Fruit fly (Drosophila melanogaster) whole organism, embryonic: ENCODE results near the gene Irp-1B.

ENCODE experiments used
- ATbp ChIP-seq: fragments of 200-800 bp; sonication (Bioruptor generic); optimal IDR thresholded peaks from 2 replicates; lab custom pipeline; 2017; ENCODE audit warnings: missing biosample characterization, mild to moderate bottlenecking, missing genetic modification characterization, missing genetic modification reagents
- Abd-B ChIP-seq: fragments of 200-800 bp; sonication (Bioruptor generic); optimal IDR thresholded peaks from 2 replicates; lab custom pipeline; 2018; ENCODE audit warnings: missing biosample characterization, mild to moderate bottlenecking, missing genetic modification characterization, moderate library complexity
- Antp ChIP-seq: fragments of 200-800 bp; sonication (Bioruptor generic); optimal IDR thresholded peaks from 3 replicates; lab custom pipeline; 2016; ENCODE audit warnings: missing biosample characterization, missing genetic modification characterization
- Atf3 ChIP-seq: fragments of 200-800 bp; sonication (Bioruptor generic); optimal IDR thresholded peaks from 3 replicates; lab custom pipeline; 2016; ENCODE audit warnings: missing biosample characterization, missing genetic modification characterization
- Awh ChIP-seq: fragments of 200-800 bp; sonication (Bioruptor generic); IDR thresholded peaks from 2 replicates; pipeline ENCODE4, ENCODE4 v1.3.6; 2022; ENCODE audit warnings: missing biosample characterization, missing genetic modification characterization
- B-H1 ChIP-seq: fragments of 200-800 bp; sonication (Bioruptor generic); IDR thresholded peaks from 3 replicates; pipeline ENCODE4 v1.3.6; 2022; ENCODE audit warnings: missing biosample characterization, missing genetic modification characterization
- Bgb ChIP-seq: fragments of 200-800 bp; sonication (Bioruptor generic); IDR thresholded peaks from 2 replicates; pipeline ENCODE4 v1.3.6; 2022; ENCODE audit warnings: missing biosample characterization, missing genetic modification characterization; ENCODE audit not compliant: partially characterized antibody
- CG11398 ChIP-seq: fragments of 200-800 bp; sonication (Bioruptor generic); optimal IDR thresholded peaks from 2 replicates; lab custom pipeline; 2016; ENCODE audit warnings: missing biosample characterization, missing genetic modification characterization
- CG12659 ChIP-seq: fragments of 200-800 bp; sonication (Bioruptor generic); optimal IDR thresholded peaks from 3 replicates; lab custom pipeline; 2017; ENCODE audit warnings: mild to moderate bottlenecking, missing biosample characterization, missing genetic modification reagents, missing genetic modification characterization
- CG12942 ChIP-seq: fragments of 200-800 bp; sonication (Bioruptor generic); optimal IDR thresholded peaks from 3 replicates; lab custom pipeline; 2016; ENCODE audit warnings: missing biosample characterization, missing genetic modification characterization
- CG15479 ChIP-seq: fragments of 200-800 bp; sonication (Bioruptor generic); optimal IDR thresholded peaks from 3 replicates; lab custom pipeline; 2019; ENCODE audit warnings: missing biosample characterization, mild to moderate bottlenecking, missing genetic modification characterization, moderate library complexity
- CG15696 ChIP-seq: fragments of 200-800 bp; sonication (Bioruptor generic); optimal IDR thresholded peaks from 2 replicates; lab custom pipeline; 2019; ENCODE audit warnings: missing biosample characterization, mild to moderate bottlenecking, missing genetic modification characterization, moderate library complexity
- CG16813 ChIP-seq: fragments of 200-800 bp; sonication (Bioruptor generic); IDR thresholded peaks from 3 replicates; pipeline ENCODE4 v1.3.6; 2022; ENCODE audit warnings: missing biosample characterization, missing genetic modification characterization; ENCODE audit not compliant: partially characterized antibody
- CG17829 ChIP-seq: fragments of 200-800 bp; optimal IDR thresholded peaks from 2 replicates; lab custom pipeline; 2019; ENCODE audit warnings: missing biosample characterization, mild to moderate bottlenecking, missing genetic modification characterization, moderate library complexity
- CG30020 ChIP-seq: fragments of 200-800 bp; optimal IDR thresholded peaks from 2 replicates; lab custom pipeline; 2019; ENCODE audit warnings: missing biosample characterization, mild to moderate bottlenecking, missing genetic modification characterization, moderate library complexity
- CG4328 ChIP-seq: fragments of 200-800 bp; sonication (Bioruptor generic); optimal IDR thresholded peaks from 3 replicates; lab custom pipeline; 2017; ENCODE audit warnings: missing biosample characterization, missing genetic modification reagents, missing genetic modification characterization
- CG4424 ChIP-seq: fragments of 200-800 bp; sonication (Bioruptor generic); optimal IDR thresholded peaks from 3 replicates; lab custom pipeline; 2016; ENCODE audit warnings: missing biosample characterization, missing genetic modification characterization
- CG6854 ChIP-seq: fragments of 200-800 bp; sonication (Bioruptor generic); optimal IDR thresholded peaks from 3 replicates; lab custom pipeline; 2017; ENCODE audit warnings: missing biosample characterization, mild to moderate bottlenecking, missing genetic modification characterization
- CG7928 ChIP-seq: fragments of 200-800 bp; sonication (Bioruptor generic); optimal IDR thresholded peaks from 2 replicates; lab custom pipeline; 2017; ENCODE audit warnings: missing biosample characterization, mild to moderate bottlenecking, missing genetic modification characterization
- Deaf1 ChIP-seq: fragments of 200-800 bp; optimal IDR thresholded peaks from 3 replicates; lab custom pipeline; 2019; ENCODE audit warnings: missing biosample characterization, mild to moderate bottlenecking, missing genetic modification characterization, moderate library complexity
- Ets97D ChIP-seq: fragments of 200-800 bp; sonication (Bioruptor generic); optimal IDR thresholded peaks from 3 replicates; lab custom pipeline; 2016; ENCODE audit warnings: missing biosample characterization, missing genetic modification characterization
- H15 ChIP-seq: fragments of 200-800 bp; sonication (Bioruptor generic); IDR thresholded peaks from 3 replicates; pipeline ENCODE4 v1.3.6; 2022; ENCODE audit warnings: missing biosample characterization, missing genetic modification characterization
- HmgD ChIP-seq: fragments of 200-800 bp; sonication (Bioruptor generic); optimal IDR thresholded peaks from 3 replicates; lab custom pipeline; 2016; ENCODE audit warnings: missing biosample characterization, missing genetic modification characterization
- Hr51 ChIP-seq, 2 experiments: fragments of 200-800 bp; sonication (Bioruptor generic); optimal IDR thresholded peaks; 2 replicates in 1 of 2; 3 replicates in 1 of 2; lab custom pipeline; 2016 to 2018; ENCODE audit warnings: missing biosample characterization in 2 of 2, missing genetic modification characterization in 2 of 2, mild to moderate bottlenecking in 1 of 2, moderate library complexity in 1 of 2
- Kr ChIP-seq: fragments of 200-800 bp; sonication (Bioruptor generic); optimal IDR thresholded peaks from 2 replicates; lab custom pipeline; 2017; ENCODE audit warnings: missing biosample characterization, mild to moderate bottlenecking, missing genetic modification characterization
- Mrtf ChIP-seq: fragments of 200-800 bp; sonication (Bioruptor generic); IDR thresholded peaks from 3 replicates; pipeline ENCODE4 v1.3.6; 2022; ENCODE audit warnings: missing biosample characterization, missing genetic modification characterization
- Myb ChIP-seq: fragments of 200-800 bp; sonication (Bioruptor generic); optimal IDR thresholded peaks from 2 replicates; lab custom pipeline; 2016; ENCODE audit warnings: missing biosample characterization, missing genetic modification characterization
- Neu2 ChIP-seq: fragments of 200-800 bp; sonication (Bioruptor generic); optimal IDR thresholded peaks from 3 replicates; lab custom pipeline; 2016; ENCODE audit warnings: missing biosample characterization, missing genetic modification characterization, borderline replicate concordance
- Nf-YB ChIP-seq: fragments of 200-800 bp; sonication (Bioruptor generic); optimal IDR thresholded peaks from 3 replicates; lab custom pipeline; 2019; ENCODE audit warnings: missing biosample characterization, mild to moderate bottlenecking, missing genetic modification characterization, moderate library complexity
- Oli ChIP-seq: fragments of 200-800 bp; sonication (Bioruptor generic); optimal IDR thresholded peaks from 2 replicates; lab custom pipeline; 2018; ENCODE audit warnings: missing biosample characterization, mild to moderate bottlenecking, missing genetic modification characterization, moderate library complexity
- amos ChIP-seq: fragments of 200-800 bp; sonication (Bioruptor generic); IDR thresholded peaks from 2 replicates; pipeline ENCODE4 v1.3.6; 2022; ENCODE audit warnings: missing biosample characterization, missing genetic modification characterization; ENCODE audit not compliant: partially characterized antibody
- ase ChIP-seq: fragments of 200-800 bp; sonication (Bioruptor generic); IDR thresholded peaks from 3 replicates; pipeline ENCODE4 v1.3.6; 2022; ENCODE audit warnings: missing biosample characterization, missing genetic modification characterization
- bbx ChIP-seq: fragments of 200-800 bp; sonication (Bioruptor generic); IDR thresholded peaks from 2 replicates; pipeline ENCODE4 v1.3.6; 2022; ENCODE audit warnings: missing biosample characterization, missing genetic modification characterization; ENCODE audit not compliant: partially characterized antibody
- bcd ChIP-seq: fragments of 200-800 bp; sonication (Bioruptor generic); optimal IDR thresholded peaks from 2 replicates; lab custom pipeline; 2017; ENCODE audit warnings: missing biosample characterization, mild to moderate bottlenecking, missing genetic modification characterization
- bigmax ChIP-seq: fragments of 200-800 bp; sonication (Bioruptor generic); optimal IDR thresholded peaks from 2 replicates; lab custom pipeline; 2018; ENCODE audit warnings: missing biosample characterization, mild to moderate bottlenecking, missing genetic modification characterization
- bowl ChIP-seq: fragments of 200-800 bp; sonication (Bioruptor generic); IDR thresholded peaks from 2 replicates; pipeline ENCODE4 v1.3.6; 2022; ENCODE audit warnings: missing biosample characterization, missing genetic modification characterization
- croc ChIP-seq: fragments of 200-800 bp; sonication (Bioruptor generic); conservative IDR thresholded peaks from 3 replicates; pipeline ENCODE4 v1.3.6; 2022; ENCODE audit warnings: missing biosample characterization, missing genetic modification characterization
- dmrt11E ChIP-seq: fragments of 200-800 bp; sonication (Bioruptor generic); optimal IDR thresholded peaks from 3 replicates; lab custom pipeline; 2018; ENCODE audit warnings: missing biosample characterization, mild to moderate bottlenecking, missing genetic modification characterization, moderate library complexity
- dpn ChIP-seq, 2 experiments: fragments of 200-800 bp; sonication (Bioruptor generic); optimal IDR thresholded peaks; 3 replicates each; lab custom pipeline; 2016; ENCODE audit warnings: missing biosample characterization in 2 of 2, missing genetic modification characterization in 2 of 2
- luna ChIP-seq: fragments of 200-800 bp; sonication (Bioruptor generic); optimal IDR thresholded peaks from 2 replicates; lab custom pipeline; 2016; ENCODE audit warnings: missing biosample characterization, missing genetic modification characterization
- nerfin-2 ChIP-seq: fragments of 200-800 bp; sonication (Bioruptor generic); IDR thresholded peaks from 2 replicates; pipeline ENCODE4 v1.3.6; 2022; ENCODE audit warnings: missing biosample characterization, missing genetic modification characterization; ENCODE audit not compliant: partially characterized antibody
- oc ChIP-seq: fragments of 200-800 bp; sonication (Bioruptor generic); optimal IDR thresholded peaks from 2 replicates; lab custom pipeline; 2018; ENCODE audit warnings: missing biosample characterization, mild to moderate bottlenecking, missing genetic modification characterization, moderate library complexity
- p53 ChIP-seq: fragments of 200-800 bp; sonication (Bioruptor generic); optimal IDR thresholded peaks from 2 replicates; lab custom pipeline; 2016; ENCODE audit warnings: missing biosample characterization, missing genetic modification characterization
- psq ChIP-seq: fragments of 200-800 bp; sonication (Bioruptor generic); optimal IDR thresholded peaks from 2 replicates; lab custom pipeline; 2017; ENCODE audit warnings: missing biosample characterization, missing genetic modification characterization
- sens-2 ChIP-seq: fragments of 200-800 bp; sonication (Bioruptor generic); IDR thresholded peaks from 2 replicates; pipeline ENCODE4 v1.3.6; 2022; ENCODE audit warnings: missing biosample characterization, missing genetic modification characterization
- slp2 ChIP-seq: fragments of 200-800 bp; sonication (Bioruptor generic); optimal IDR thresholded peaks from 2 replicates; lab custom pipeline; 2016; ENCODE audit warnings: missing biosample characterization, missing genetic modification characterization
- sqz ChIP-seq: fragments of 200-800 bp; sonication (Bioruptor generic); optimal IDR thresholded peaks from 3 replicates; lab custom pipeline; 2018; ENCODE audit warnings: missing biosample characterization, mild to moderate bottlenecking, missing genetic modification characterization
- ssp ChIP-seq: fragments of 200-800 bp; sonication (Bioruptor generic); IDR thresholded peaks from 2 replicates; pipeline ENCODE4 v1.3.6; 2022; ENCODE audit warnings: missing biosample characterization, missing genetic modification characterization
- wdn ChIP-seq: fragments of 200-800 bp; sonication (Bioruptor generic); IDR thresholded peaks from 2 replicates; pipeline ENCODE4 v1.3.6; 2022; ENCODE audit warnings: missing biosample characterization, missing genetic modification characterization
- zen2 ChIP-seq: fragments of 200-800 bp; sonication (Bioruptor generic); IDR thresholded peaks from 3 replicates; pipeline ENCODE4 v1.3.6; 2022; ENCODE audit warnings: missing biosample characterization, missing genetic modification characterization; ENCODE audit not compliant: partially characterized antibody

The Irp-1B gene

DNA sequence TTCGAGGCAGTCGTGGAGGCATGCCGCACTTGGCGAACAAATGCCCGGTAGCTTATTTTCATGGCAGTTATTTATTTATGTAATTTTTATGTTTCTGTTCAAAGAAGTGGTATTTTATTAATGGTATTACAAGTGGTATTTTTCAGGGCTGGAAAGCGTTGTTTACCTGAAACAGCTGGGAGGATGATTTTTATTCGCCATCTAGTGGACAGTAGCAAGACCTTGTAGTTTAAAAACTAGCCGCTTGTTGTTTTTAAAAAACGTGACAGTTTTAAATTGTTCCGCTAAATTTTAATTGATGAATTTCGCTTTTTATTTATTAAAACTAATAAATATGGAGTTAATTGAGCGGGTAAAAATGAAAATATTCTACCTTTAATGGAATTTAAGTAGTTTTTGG, 3.3 kb upstream of the Irp-1B start, which contains the start of gene CG6345 (continued):
- TF ChIP-seq nerfin-2 (GFP tag; lab: Robert Waterston, UW) (no peak), CG15696 (tag; lab: Kevin White, UChicago) (peak; percentile 85), p53 (GFP tag; lab: Kevin White, UChicago) (peak; percentile 72), wdn (GFP tag; lab: Robert Waterston, UW) (no peak), H15 (GFP tag; lab: Robert Waterston, UW) (peak; percentile 77), CG6854 (peak; percentile 89), Kr (GFP tag; lab: Kevin White, UChicago) (peak; percentile 76), Oli (tag; lab: Kevin White, UChicago) (peak; percentile 68), ssp (GFP tag; lab: Robert Waterston, UW) (no peak), CG30020 (tag; lab: Kevin White, UChicago) (peak; percentile 55), HmgD (GFP tag; lab: Kevin White, UChicago) (peak; percentile 50), Awh (GFP tag; lab: Robert Waterston, UW) (peak; percentile 84), ATbp (peak; percentile 79), sens-2 (GFP tag; lab: Robert Waterston, UW) (peak; percentile 83), CG7928 (peak; percentile 94), Antp (GFP tag; lab: Kevin White, UChicago) (peak; percentile 81), bowl (peak; percentile 59; the same call in 1 of the 2 replicates), CG4328 (peak; percentile 72), CG12659 (peak; percentile 85), oc (tag; lab: Kevin White, UChicago) (peak; percentile 39), croc (GFP tag; lab: Robert Waterston, UW) (peak; percentile 47; the same call in 2 of the 3 replicates), CG16813 (GFP tag; lab: Robert Waterston, UW) (no peak), psq (GFP tag; lab: Kevin White, UChicago) (peak; percentile 26), dmrt11E (peak; percentile 75), CG15479 (GFP tag; lab: Kevin White, UChicago) (no peak), bigmax (peak; percentile 44), bcd (GFP tag; lab: Kevin White, UChicago) (peak; percentile 88), Neu2 (GFP tag; lab: Kevin White, UChicago) (peak; percentile 10), Ets97D (peak; percentile 43), sqz (GFP tag; lab: Kevin White, UChicago) (no peak), CG12942 (peak; percentile 47), amos (no peak), Hr51 (GFP tag; optimal IDR thresholded peaks at IDR 0.05; lab: Kevin White, UChicago) (peak; percentile 61 to 78), ase (peak; percentile 80; the same call in 2 of the 3 replicates), Abd-B (GFP tag; lab: Kevin White, UChicago) (peak; percentile 20), CG11398 (GFP tag; lab: Kevin White, UChicago) (peak; percentile 67), B-H1 (GFP tag; lab: Robert Waterston, UW) (peak; percentile 78), Myb (peak; percentile 91), Bgb (GFP tag; lab: Robert Waterston, UW) (no peak), luna (GFP tag; lab: Kevin White, UChicago) (no peak), slp2 (peak; percentile 88), CG17829 (tag; lab: Kevin White, UChicago) (peak; percentile 90), Mrtf (peak; percentile 74; the same call in 2 of the 3 replicates), Deaf1 (tag; lab: Kevin White, UChicago) (peak; percentile 38), dpn (GFP tag; optimal IDR thresholded peaks at IDR 0.05; lab: Kevin White, UChicago) (peak; percentile 84 to 87), CG4424 (GFP tag; lab: Kevin White, UChicago) (peak; percentile 93), Atf3 (GFP tag; lab: Kevin White, UChicago) (peak; percentile 75), zen2 (no peak), bbx (no peak), Nf-YB (peak; percentile 64)
